Fruit fly (Drosophila melanogaster): ENCODE measurements around the gene Tango10.
A peak's percentile ranks its signal among the peaks of the same experiment; 100 is the strongest.

Tango10 gene

DNA sequence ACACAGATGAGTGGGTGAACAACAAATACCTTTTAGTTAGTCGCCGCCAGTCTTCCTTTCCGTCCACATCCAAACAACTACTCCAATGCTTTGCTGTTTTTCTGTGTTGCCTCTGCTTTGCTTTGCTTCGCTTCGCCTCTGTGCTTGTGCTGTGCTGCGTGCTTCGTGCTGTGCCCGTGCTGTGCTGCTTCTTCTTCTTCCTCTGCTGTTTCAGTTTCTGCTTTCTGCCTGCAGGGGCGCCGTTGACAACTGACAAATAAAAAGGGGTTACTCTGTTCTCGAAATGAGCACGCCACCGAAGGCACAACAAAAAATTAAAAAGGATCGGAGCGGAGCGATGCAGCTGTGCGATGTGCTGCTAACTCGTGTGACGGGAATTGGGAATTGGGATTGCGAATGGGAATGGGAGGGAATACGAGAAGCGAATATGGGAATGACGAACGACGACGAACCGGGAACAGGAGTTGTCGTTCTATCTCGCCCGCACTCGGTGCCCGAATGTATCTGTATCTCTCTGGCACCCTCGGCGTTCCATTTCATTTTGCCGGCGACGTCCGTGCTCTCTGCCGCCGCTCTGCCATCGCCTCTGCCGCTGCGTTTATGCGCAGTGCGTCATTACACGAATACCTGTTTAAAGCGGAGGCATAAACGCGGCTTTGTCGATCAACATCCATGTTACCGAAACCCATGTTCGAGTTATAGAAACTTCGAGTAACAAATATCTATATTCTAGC lies 5.3 kb upstream of the Tango10 start (continued):
- TF ChIP-seq CG15696 (tag; optimal IDR thresholded peaks at IDR 0.05) (no peak), dpn (GFP tag; optimal IDR thresholded peaks at IDR 0.05) (peak; percentile 37 to 49), abd-A (tag; optimal IDR thresholded peaks at IDR 0.05) (peak; percentile 22), lilli (GFP tag; optimal IDR thresholded peaks at IDR 0.05) (peak; percentile 50), Dref (GFP tag; IDR thresholded peaks at IDR 0.05) (peak; percentile 21; the same call in 1 of the 2 replicates), h (optimal IDR thresholded peaks at IDR 0.05) (no peak), gsb (GFP tag; IDR thresholded peaks at IDR 0.05) (no peak), MBD-R2 (GFP tag; IDR thresholded peaks at IDR 0.05) (peak; percentile 48; the same call in 1 of the 2 replicates), Dad (GFP tag; optimal IDR thresholded peaks at IDR 0.05) (peak; percentile 76), Asciz (GFP tag; optimal IDR thresholded peaks at IDR 0.05) (no peak), tup (GFP tag; optimal IDR thresholded peaks at IDR 0.05) (no peak), CG1832 (GFP tag; optimal IDR thresholded peaks at IDR 0.05) (peak; percentile 81), CG34422 (GFP tag; IDR thresholded peaks at IDR 0.05) (peak; percentile 76), CG3065 (GFP tag; optimal IDR thresholded peaks at IDR 0.05) (no peak), CG10959 (GFP tag; IDR thresholded peaks at IDR 0.05) (peak; percentile 55), fu2 (GFP tag; optimal IDR thresholded peaks at IDR 0.05) (peak; percentile 72), Bteb2 (GFP tag; optimal IDR thresholded peaks at IDR 0.05) (no peak), CG3847 (GFP tag; IDR thresholded peaks at IDR 0.05) (peak; percentile 68), CG10565 (GFP tag; optimal IDR thresholded peaks at IDR 0.05) (no peak), Awh (GFP tag; IDR thresholded peaks at IDR 0.05) (peak; percentile 53; the same call in 1 of the 2 replicates), Atf-2 (GFP tag; optimal IDR thresholded peaks at IDR 0.05) (peak; percentile 1), CG1529 (GFP tag; optimal IDR thresholded peaks at IDR 0.05) (peak; percentile 38), pum (GFP tag; optimal IDR thresholded peaks at IDR 0.05) (peak; percentile 63), C15 (GFP tag; IDR thresholded peaks at IDR 0.05) (no peak), CG5953 (GFP tag; IDR thresholded peaks at IDR 0.05) (peak; percentile 63), Dip2 (GFP tag; IDR thresholded peaks at IDR 0.05) (no peak), Atf3 (GFP tag; optimal IDR thresholded peaks at IDR 0.05) (peak; percentile 58), trem (tag; optimal IDR thresholded peaks at IDR 0.05) (peak; percentile 98), Rx (GFP tag; IDR thresholded peaks at IDR 0.05) (peak; percentile 49; the same call in 1 of the 2 replicates), sisA (GFP tag; IDR thresholded peaks at IDR 0.05) (peak; percentile 73), fd96Cb (tag; optimal IDR thresholded peaks at IDR 0.05) (peak; percentile 26), Side (GFP tag; optimal IDR thresholded peaks at IDR 0.05) (no peak), ranshi (GFP tag; IDR thresholded peaks at IDR 0.05) (peak; percentile 71; the same call in 1 of the 2 replicates), Hmr (GFP tag; optimal IDR thresholded peaks at IDR 0.05) (peak; percentile 77), Camta (GFP tag; optimal IDR thresholded peaks at IDR 0.05) (peak; percentile 9), CG10209 (GFP tag; optimal IDR thresholded peaks at IDR 0.05) (peak; percentile 69), gcm (GFP tag; optimal IDR thresholded peaks at IDR 0.05) (peak; percentile 13), PHDP (tag; optimal IDR thresholded peaks at IDR 0.05) (peak; percentile 68), CG6791 (GFP tag; IDR thresholded peaks at IDR 0.05; ENCODE audit: partially characterized antibody) (peak; percentile 62; the same call in 1 of the 3 replicates), Six4 (GFP tag; optimal IDR thresholded peaks at IDR 0.05) (peak; percentile 29), CG12104 (GFP tag; optimal IDR thresholded peaks at IDR 0.05) (no peak), CG8478 (optimal IDR thresholded peaks at IDR 0.05) (no peak), CG16779 (GFP tag; IDR thresholded peaks at IDR 0.05) (peak; percentile 72; the same call in 1 of the 2 replicates), lab (GFP tag; optimal IDR thresholded peaks at IDR 0.05) (peak; percentile 86), CG14014 (GFP tag; IDR thresholded peaks at IDR 0.05) (peak; percentile 76), ac (GFP tag; optimal IDR thresholded peaks at IDR 0.05) (no peak), CG2129 (GFP tag; IDR thresholded peaks at IDR 0.05; ENCODE audit: partially characterized antibody) (0 out of 2 replicates have a peak, but pooled peaks have one; percentile 10), bowl (GFP tag; IDR thresholded peaks at IDR 0.05) (peak; percentile 34; the same call in 1 of the 2 replicates), pita (GFP tag; optimal IDR thresholded peaks at IDR 0.05) (no peak), CG1602 (GFP tag; optimal IDR thresholded peaks at IDR 0.05) (no peak)
